Fruit fly (Drosophila melanogaster) whole organism, embryonic: ENCODE data around the gene CG6656.

Source experiments
- Ada2b ChIP-seq: fragments of 200-800 bp; sonication (Bioruptor generic); IDR thresholded peaks from 2 replicates; pipeline ENCODE4 v1.3.6; 2022; ENCODE audit warnings: missing biosample characterization, missing genetic modification characterization
- CG11456 ChIP-seq: fragments of 200-800 bp; sonication (Bioruptor generic); IDR thresholded peaks from 3 replicates; pipeline ENCODE4 v1.3.6; 2022; ENCODE audit warnings: missing biosample characterization, missing genetic modification characterization
- CG9215 ChIP-seq: fragments of 200-800 bp; sonication (Bioruptor generic); IDR thresholded peaks from 2 replicates; pipeline ENCODE4 v1.3.6; 2022; ENCODE audit warnings: missing biosample characterization, missing genetic modification characterization
- Gug ChIP-seq: fragments of 200-800 bp; sonication (Bioruptor generic); IDR thresholded peaks from 4 replicates; pipeline ENCODE4 v1.3.6; 2022; ENCODE audit warnings: missing biosample characterization, missing genetic modification characterization
- HmgD ChIP-seq: fragments of 200-800 bp; sonication (Bioruptor generic); optimal IDR thresholded peaks from 3 replicates; lab custom pipeline; 2016; ENCODE audit warnings: missing biosample characterization, missing genetic modification characterization
- Mrtf ChIP-seq: fragments of 200-800 bp; sonication (Bioruptor generic); IDR thresholded peaks from 3 replicates; pipeline ENCODE4 v1.3.6; 2022; ENCODE audit warnings: missing biosample characterization, missing genetic modification characterization
- ci ChIP-seq: fragments of 200-800 bp; sonication (Bioruptor generic); IDR thresholded peaks from 3 replicates; pipeline ENCODE4 v1.3.6; 2022; ENCODE audit warnings: missing biosample characterization, missing genetic modification characterization
- fd96Cb ChIP-seq: fragments of 200-800 bp; sonication (Bioruptor generic); optimal IDR thresholded peaks from 2 replicates; lab custom pipeline; 2018; ENCODE audit warnings: missing biosample characterization, mild to moderate bottlenecking, missing genetic modification characterization, moderate library complexity
- ind ChIP-seq: fragments of 200-800 bp; sonication (Bioruptor generic); optimal IDR thresholded peaks from 3 replicates; lab custom pipeline; 2016; ENCODE audit warnings: missing biosample characterization, missing genetic modification characterization
- kay ChIP-seq: fragments of 200-800 bp; sonication (Bioruptor generic); optimal IDR thresholded peaks from 2 replicates; lab custom pipeline; 2016; ENCODE audit warnings: missing biosample characterization, missing genetic modification characterization
- ken ChIP-seq: fragments of 200-800 bp; sonication (Bioruptor generic); IDR thresholded peaks from 3 replicates; pipeline ENCODE4 v1.3.6; 2022; ENCODE audit warnings: missing biosample characterization, missing genetic modification characterization
- pum ChIP-seq: fragments of 200-800 bp; sonication (Bioruptor generic); optimal IDR thresholded peaks from 2 replicates; lab custom pipeline; 2016; ENCODE audit warnings: missing biosample characterization, missing genetic modification characterization

DNA sequence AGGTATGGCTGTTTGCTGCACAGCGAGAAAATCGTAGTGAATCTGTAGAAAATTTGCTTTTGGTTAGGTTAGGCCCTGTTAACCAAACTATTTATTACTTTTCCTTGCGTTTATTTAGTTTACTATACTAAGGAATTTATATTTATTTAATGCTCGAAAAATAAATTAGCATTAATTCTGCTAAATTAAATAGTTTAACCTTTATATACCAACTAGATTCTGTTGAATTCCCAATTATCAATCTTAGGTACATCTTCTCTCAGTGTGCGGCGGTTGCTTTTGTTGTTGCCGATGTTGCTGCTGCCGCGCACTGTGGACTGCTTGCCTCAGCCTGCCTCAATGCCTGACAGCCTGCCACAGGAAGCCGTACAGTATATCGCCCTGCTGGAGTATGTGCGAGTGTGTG lies 24.1 kb downstream of the CG6656 start:
- TF ChIP-seq CG9215 (GFP tag; lab: Robert Waterston, UW) (no peak), CG11456 (GFP tag; lab: Robert Waterston, UW) (0 out of 3 replicates have a peak, but pooled peaks have one; percentile 15), Ada2b (GFP tag; lab: Robert Waterston, UW) (no peak), Mrtf (GFP tag; lab: Robert Waterston, UW) (no peak), ci (GFP tag; lab: Robert Waterston, UW) (no peak), pum (GFP tag; lab: Kevin White, UChicago) (no peak), ind (GFP tag; lab: Kevin White, UChicago) (no peak), fd96Cb (no peak), Gug (GFP tag; lab: Robert Waterston, UW) (no peak), ken (GFP tag; lab: Robert Waterston, UW) (no peak), HmgD (GFP tag; lab: Kevin White, UChicago) (no peak), kay (GFP tag; lab: Kevin White, UChicago) (no peak)
